Fruit fly (Drosophila melanogaster) whole organism, embryonic: ENCODE data around the gene Fatp1.

ENCODE experiments used
- Asciz ChIP-seq: fragments of 200-800 bp; sonication (Bioruptor generic); optimal IDR thresholded peaks from 2 replicates; lab custom pipeline; 2017; ENCODE audit warnings: missing biosample characterization, mild to moderate bottlenecking, missing genetic modification characterization, missing genetic modification reagents
- Bdp1 ChIP-seq: fragments of 200-800 bp; sonication (Bioruptor generic); optimal IDR thresholded peaks from 3 replicates; lab custom pipeline; 2016; ENCODE audit warnings: missing biosample characterization, missing genetic modification characterization
- Bgb ChIP-seq: fragments of 200-800 bp; sonication (Bioruptor generic); IDR thresholded peaks from 2 replicates; pipeline ENCODE4 v1.3.6; 2022; ENCODE audit warnings: missing biosample characterization, missing genetic modification characterization; ENCODE audit not compliant: partially characterized antibody
- CG1024 ChIP-seq: fragments of 200-800 bp; sonication (Bioruptor generic); IDR thresholded peaks from 2 replicates; pipeline ENCODE4 v1.3.6; 2022; ENCODE audit warnings: missing biosample characterization, missing genetic modification characterization
- CG10321 ChIP-seq: fragments of 200-800 bp; sonication (Bioruptor generic); IDR thresholded peaks from 2 replicates; pipeline ENCODE4 v1.3.6; 2022; ENCODE audit warnings: missing biosample characterization, missing genetic modification characterization
- CG11696 ChIP-seq: fragments of 200-800 bp; sonication (Bioruptor generic); IDR thresholded peaks from 2 replicates; pipeline ENCODE4 v1.3.6; 2022; ENCODE audit warnings: missing biosample characterization, missing genetic modification characterization
- CG13287 ChIP-seq: fragments of 200-800 bp; sonication (Bioruptor generic); IDR thresholded peaks from 2 replicates; pipeline ENCODE4 v1.3.6; 2022; ENCODE audit warnings: missing biosample characterization, missing genetic modification characterization; ENCODE audit not compliant: partially characterized antibody
- CG14860 ChIP-seq: fragments of 200-800 bp; sonication (Bioruptor generic); IDR thresholded peaks from 3 replicates; pipeline ENCODE4 v1.3.6; 2022; ENCODE audit warnings: missing biosample characterization, missing genetic modification characterization; ENCODE audit not compliant: partially characterized antibody
- CG16813 ChIP-seq: fragments of 200-800 bp; sonication (Bioruptor generic); IDR thresholded peaks from 3 replicates; pipeline ENCODE4 v1.3.6; 2022; ENCODE audit warnings: missing biosample characterization, missing genetic modification characterization; ENCODE audit not compliant: partially characterized antibody
- CG17612 ChIP-seq: fragments of 200-800 bp; sonication (Bioruptor generic); IDR thresholded peaks from 2 replicates; pipeline ENCODE4 v1.3.6; 2022; ENCODE audit warnings: missing biosample characterization, missing genetic modification characterization
- CG1832 ChIP-seq: fragments of 200-800 bp; sonication (Bioruptor generic); optimal IDR thresholded peaks from 2 replicates; lab custom pipeline; 2017; ENCODE audit warnings: missing biosample characterization, mild to moderate bottlenecking, missing genetic modification characterization, inconsistent platforms
- CG30431 ChIP-seq: fragments of 200-800 bp; sonication (Bioruptor generic); optimal IDR thresholded peaks from 2 replicates; lab custom pipeline; 2017; ENCODE audit warnings: missing biosample characterization, missing genetic modification characterization
- CG31441 ChIP-seq: fragments of 200-800 bp; sonication (Bioruptor generic); IDR thresholded peaks from 2 replicates; pipeline ENCODE4 v1.3.6; 2022; ENCODE audit warnings: missing biosample characterization, missing genetic modification characterization
- CG8281 ChIP-seq: fragments of 200-800 bp; sonication (Bioruptor generic); optimal IDR thresholded peaks from 2 replicates; lab custom pipeline; 2018; ENCODE audit warnings: missing biosample characterization, mild to moderate bottlenecking, missing genetic modification characterization, moderate library complexity
- CG8924 ChIP-seq: fragments of 200-800 bp; optimal IDR thresholded peaks from 3 replicates; lab custom pipeline; 2019; ENCODE audit warnings: missing biosample characterization, mild to moderate bottlenecking, missing genetic modification characterization, moderate library complexity
- CG9437 ChIP-seq: fragments of 200-800 bp; sonication (Bioruptor generic); optimal IDR thresholded peaks from 2 replicates; lab custom pipeline; 2018; ENCODE audit warnings: missing biosample characterization, mild to moderate bottlenecking, missing genetic modification characterization
- CHES-1-like ChIP-seq: fragments of 200-800 bp; sonication (Bioruptor generic); optimal IDR thresholded peaks from 2 replicates; lab custom pipeline; 2016; ENCODE audit warnings: missing biosample characterization, missing genetic modification characterization
- Camta ChIP-seq: fragments of 200-800 bp; sonication (Bioruptor generic); optimal IDR thresholded peaks from 2 replicates; lab custom pipeline; 2016; ENCODE audit warnings: missing biosample characterization, missing genetic modification characterization
- Dad ChIP-seq: fragments of 200-800 bp; sonication (Bioruptor generic); optimal IDR thresholded peaks from 3 replicates; lab custom pipeline; 2016; ENCODE audit warnings: missing biosample characterization, missing genetic modification characterization
- Deaf1 ChIP-seq: fragments of 200-800 bp; optimal IDR thresholded peaks from 3 replicates; lab custom pipeline; 2019; ENCODE audit warnings: missing biosample characterization, mild to moderate bottlenecking, missing genetic modification characterization, moderate library complexity
- Fer2 ChIP-seq: fragments of 200-800 bp; sonication (Bioruptor generic); optimal IDR thresholded peaks from 2 replicates; lab custom pipeline; 2018; ENCODE audit warnings: missing biosample characterization, mild to moderate bottlenecking, missing genetic modification characterization, moderate library complexity
- Gsc ChIP-seq: fragments of 200-800 bp; sonication (Bioruptor generic); IDR thresholded peaks from 2 replicates; pipeline ENCODE4 v1.3.6; 2022; ENCODE audit warnings: missing biosample characterization, missing genetic modification characterization
- Hmr ChIP-seq: fragments of 200-800 bp; sonication (Bioruptor generic); optimal IDR thresholded peaks from 3 replicates; lab custom pipeline; 2017; ENCODE audit warnings: mild to moderate bottlenecking, missing biosample characterization, missing genetic modification reagents, missing genetic modification characterization
- Max ChIP-seq: fragments of 200-800 bp; sonication (Bioruptor generic); optimal IDR thresholded peaks from 2 replicates; lab custom pipeline; 2016; ENCODE audit warnings: missing biosample characterization, mild to moderate bottlenecking, missing genetic modification characterization
- NFAT ChIP-seq: fragments of 200-800 bp; sonication (Bioruptor generic); IDR thresholded peaks from 2 replicates; pipeline ENCODE4 v1.3.6; 2022; ENCODE audit warnings: missing biosample characterization, missing genetic modification characterization
- NK7.1 ChIP-seq: fragments of 200-800 bp; sonication (Bioruptor generic); optimal IDR thresholded peaks from 3 replicates; lab custom pipeline; 2016; ENCODE audit warnings: missing biosample characterization, missing genetic modification characterization
- Stat92E ChIP-seq, 3 experiments: fragments of >200 bp in 2 of 3; fragments of 200-800 bp in 1 of 3; sonication (Bioruptor generic) in 1 of 3; optimal IDR thresholded peaks; 2 replicates each; lab custom pipeline; 2017 to 2019; ENCODE audit warnings: missing biosample characterization in 3 of 3, missing genetic modification characterization in 3 of 3, mild to moderate bottlenecking in 1 of 3, moderate library complexity in 1 of 3
- Xrp1 ChIP-seq: fragments of 200-800 bp; sonication (Bioruptor generic); IDR thresholded peaks from 2 replicates; pipeline ENCODE4 v1.3.6; 2022; ENCODE audit warnings: missing biosample characterization, missing genetic modification characterization
- br ChIP-seq: fragments of >200 bp; optimal IDR thresholded peaks from 2 replicates; lab custom pipeline; 2017
- cato ChIP-seq: fragments of 200-800 bp; sonication (Bioruptor generic); optimal IDR thresholded peaks from 2 replicates; lab custom pipeline; 2016; ENCODE audit warnings: missing biosample characterization, missing genetic modification characterization, borderline replicate concordance
- ci ChIP-seq: fragments of 200-800 bp; sonication (Bioruptor generic); IDR thresholded peaks from 3 replicates; pipeline ENCODE4 v1.3.6; 2022; ENCODE audit warnings: missing biosample characterization, missing genetic modification characterization
- gsb ChIP-seq: fragments of 200-800 bp; sonication (Bioruptor generic); IDR thresholded peaks from 2 replicates; pipeline ENCODE4 v1.3.6; 2022; ENCODE audit warnings: missing biosample characterization, missing genetic modification characterization
- ham ChIP-seq: fragments of 200-800 bp; sonication (Bioruptor generic); IDR thresholded peaks from 2 replicates; pipeline ENCODE4 v1.3.6; 2022; ENCODE audit warnings: missing biosample characterization, missing genetic modification characterization
- jing ChIP-seq: fragments of 200-800 bp; sonication (Bioruptor generic); optimal IDR thresholded peaks from 2 replicates; lab custom pipeline; 2018; ENCODE audit warnings: missing biosample characterization, mild to moderate bottlenecking, missing genetic modification characterization
- jumu ChIP-seq: fragments of 200-800 bp; sonication (Bioruptor generic); optimal IDR thresholded peaks from 3 replicates; lab custom pipeline; 2016; ENCODE audit warnings: missing biosample characterization, missing genetic modification characterization
- lilli ChIP-seq: fragments of 200-800 bp; sonication (Bioruptor generic); optimal IDR thresholded peaks from 3 replicates; lab custom pipeline; 2016; ENCODE audit warnings: missing biosample characterization, missing genetic modification characterization
- mam ChIP-seq: fragments of 200-800 bp; sonication (Bioruptor generic); optimal IDR thresholded peaks from 3 replicates; lab custom pipeline; 2016; ENCODE audit warnings: missing biosample characterization, missing genetic modification characterization
- onecut ChIP-seq: fragments of 200-800 bp; sonication (Bioruptor generic); IDR thresholded peaks from 2 replicates; pipeline ENCODE4 v1.3.6; 2022; ENCODE audit warnings: missing biosample characterization, missing genetic modification characterization
- repo ChIP-seq: fragments of 200-800 bp; sonication (Bioruptor generic); optimal IDR thresholded peaks from 2 replicates; lab custom pipeline; 2016; ENCODE audit warnings: missing biosample characterization, missing genetic modification characterization
- sens ChIP-seq: fragments of 200-800 bp; sonication (Bioruptor generic); peaks from one replicate; lab custom pipeline; 2016; ENCODE audit warnings: missing biosample characterization, missing genetic modification characterization
- slou ChIP-seq: fragments of 200-800 bp; sonication (Bioruptor generic); optimal IDR thresholded peaks from 3 replicates; lab custom pipeline; 2016; ENCODE audit warnings: missing biosample characterization, missing genetic modification characterization
- sna ChIP-seq: fragments of 200-800 bp; sonication (Bioruptor generic); IDR thresholded peaks from 2 replicates; pipeline ENCODE4 v1.3.6; 2022; ENCODE audit warnings: missing biosample characterization, missing genetic modification characterization; ENCODE audit not compliant: partially characterized antibody
- stc ChIP-seq: fragments of 200-800 bp; sonication (Bioruptor generic); IDR thresholded peaks from 2 replicates; pipeline ENCODE4 v1.3.6; 2022; ENCODE audit warnings: missing biosample characterization, missing genetic modification characterization
- unc-4 ChIP-seq: fragments of 200-800 bp; sonication (Bioruptor generic); IDR thresholded peaks from 2 replicates; pipeline ENCODE4 v1.3.6; 2022; ENCODE audit warnings: missing biosample characterization, missing genetic modification characterization; ENCODE audit not compliant: partially characterized antibody
- zen2 ChIP-seq: fragments of 200-800 bp; sonication (Bioruptor generic); IDR thresholded peaks from 3 replicates; pipeline ENCODE4 v1.3.6; 2022; ENCODE audit warnings: missing biosample characterization, missing genetic modification characterization; ENCODE audit not compliant: partially characterized antibody

The Fatp1 gene

DNA sequence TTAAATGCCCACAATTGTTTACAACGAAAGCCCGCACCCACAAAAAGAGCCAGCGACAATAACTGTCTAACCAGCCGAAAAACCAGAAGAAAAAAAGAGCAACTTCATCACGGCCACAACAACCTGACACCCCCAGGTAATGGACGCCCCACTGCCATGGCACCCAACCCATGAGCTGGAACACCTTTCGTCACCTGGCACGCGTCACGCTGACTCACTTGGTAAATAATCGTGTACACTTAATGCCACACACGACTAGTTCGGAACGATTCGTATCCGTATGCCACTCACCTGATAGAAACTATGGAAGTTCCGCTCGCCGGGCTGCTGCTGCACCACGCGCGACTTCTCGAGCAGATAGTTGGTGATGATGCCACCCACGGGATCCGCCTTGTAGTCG, 20.7 kb downstream of the Fatp1 start (continued):
- no peak for TF ChIP-seq Bdp1 (GFP tag; lab: Kevin White, UChicago)
- no peak for TF ChIP-seq Gsc
- TF ChIP-seq Bgb (GFP tag; lab: Robert Waterston, UW), result no peak
- no peak for TF ChIP-seq NK7.1 (GFP tag; lab: Kevin White, UChicago)
- TF ChIP-seq lilli (GFP tag; lab: Kevin White, UChicago), result no peak
- TF ChIP-seq CG1024, result no peak
- peak; percentile 71; the same call in 2 of the 3 replicates for TF ChIP-seq ci (GFP tag; lab: Robert Waterston, UW)
- no peak for TF ChIP-seq CG30431 (GFP tag; lab: Kevin White, UChicago)
- TF ChIP-seq CG16813 (GFP tag; lab: Robert Waterston, UW), result no peak
- TF ChIP-seq NFAT (GFP tag; lab: Robert Waterston, UW), result no peak

DNA sequence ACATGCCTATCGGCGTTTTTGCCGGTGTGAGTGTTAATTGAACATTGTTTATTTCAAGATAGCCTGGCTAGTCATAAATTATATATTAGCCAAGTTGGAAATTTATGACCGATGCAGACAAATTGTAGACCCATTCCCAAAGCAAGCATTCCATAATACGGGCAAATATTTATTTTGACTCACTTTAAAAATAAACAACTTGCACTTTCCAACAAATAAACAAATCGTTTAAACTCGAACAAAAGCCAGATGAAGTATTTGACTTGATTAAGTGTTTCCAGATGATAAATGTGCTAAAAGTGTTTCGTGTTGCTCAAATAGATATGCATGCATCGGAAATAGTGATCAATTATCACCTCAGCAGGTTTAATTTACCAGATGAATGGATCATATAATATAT, 21.5 kb downstream of the Fatp1 start:
- TF ChIP-seq Asciz (peak; percentile 40), br (lab: Kevin White, UChicago) (no peak), CG31441 (GFP tag; lab: Robert Waterston, UW) (no peak), sens (GFP tag; lab: Kevin White, UChicago) (peak; percentile 63), onecut (GFP tag; lab: Robert Waterston, UW) (no peak), Dad (no peak)

DNA sequence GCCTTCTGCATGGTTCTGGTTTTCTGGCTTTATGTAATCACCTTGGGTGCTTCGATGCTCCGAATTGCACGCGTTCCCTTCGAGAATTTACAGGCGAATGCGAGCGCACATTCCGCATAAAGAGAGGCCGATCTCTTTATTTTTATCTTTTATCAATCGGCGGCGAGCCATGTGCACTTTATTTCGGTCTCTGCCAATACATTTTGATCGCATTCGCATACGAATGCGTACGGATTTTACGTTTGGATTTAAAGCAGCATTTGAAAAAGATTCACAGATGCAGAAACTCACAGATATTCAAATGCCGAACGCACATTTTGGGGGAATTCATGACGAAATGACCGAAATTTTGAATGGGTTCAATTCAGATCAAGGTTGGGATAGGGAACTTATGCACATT, 25.7 kb downstream of the Fatp1 start, which contains the start of gene CG13144:
Gene CG13144, minus strand, starts transcription at position 101 of the 400 bp plus-strand sequence.
- TF ChIP-seq CG17612 (no peak), sna (GFP tag; lab: Robert Waterston, UW) (no peak), Hmr (GFP tag; lab: Kevin White, UChicago) (no peak), ci (GFP tag; lab: Robert Waterston, UW) (0 out of 3 replicates have a peak, but pooled peaks have one; percentile 41), gsb (GFP tag; lab: Robert Waterston, UW) (0 out of 2 replicates have a peak, but pooled peaks have one; percentile 29)

DNA sequence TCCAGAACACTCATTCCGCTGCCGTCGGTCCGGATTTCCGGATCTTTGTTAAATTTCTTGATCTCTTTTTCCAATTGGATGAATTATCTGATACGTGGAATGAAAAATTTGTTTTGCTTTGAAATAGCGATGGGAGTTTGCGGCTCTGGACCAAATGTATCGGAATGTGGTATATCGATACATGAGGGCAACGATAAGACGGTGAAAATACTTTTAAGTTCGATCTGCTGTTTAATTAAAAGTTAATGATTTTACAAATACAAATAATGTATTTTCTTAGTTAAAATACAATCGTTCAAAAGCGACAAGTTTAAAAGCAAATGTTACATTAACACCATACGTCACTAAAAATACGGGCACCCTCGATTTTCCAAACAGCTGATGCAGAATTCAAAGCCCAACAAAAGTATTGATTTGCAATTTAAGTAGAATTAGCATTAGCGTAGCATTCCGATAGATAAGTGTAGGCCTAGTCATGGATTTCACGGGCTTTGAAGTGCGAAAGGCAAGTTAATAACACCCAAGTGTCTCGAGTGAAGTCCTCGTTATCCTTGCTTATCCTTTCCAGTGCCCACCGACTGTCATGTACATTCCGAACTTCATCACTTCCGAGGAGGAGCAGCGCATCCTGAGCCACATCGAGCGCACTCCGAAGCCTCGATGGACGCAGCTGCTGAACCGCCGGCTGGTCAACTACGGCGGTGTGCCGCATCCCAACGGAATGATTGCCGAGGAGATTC, 28.4 kb downstream of the Fatp1 start, which contains the start of the genes Cog4 and CG6144:
Gene Cog4, minus strand, starts transcription at position 139 of the 740 bp plus-strand sequence.
Gene CG6144, plus strand, starts transcription at position 211 of the 740 bp plus-strand sequence.
- TF ChIP-seq repo (GFP tag; lab: Kevin White, UChicago) (no peak), slou (GFP tag; lab: Kevin White, UChicago) (no peak), CG9437 (GFP tag; lab: Kevin White, UChicago) (no peak), CG11696 (GFP tag; lab: Robert Waterston, UW) (no peak), Fer2 (tag; lab: Kevin White, UChicago) (no peak), ham (GFP tag; lab: Robert Waterston, UW) (no peak), CHES-1-like (GFP tag; lab: Kevin White, UChicago) (peak; percentile 3), Deaf1 (tag; lab: Kevin White, UChicago) (no peak), CG14860 (GFP tag; lab: Robert Waterston, UW) (peak; percentile 53; the same call in 2 of the 3 replicates), CG10321 (GFP tag; lab: Robert Waterston, UW) (no peak), sens (GFP tag; lab: Kevin White, UChicago) (peak; percentile 76), CG8281 (no peak), stc (GFP tag; lab: Robert Waterston, UW) (no peak), Max (peak; percentile 27), jumu (peak; percentile 47), zen2 (GFP tag; lab: Robert Waterston, UW) (peak; percentile 80; the same call in 2 of the 3 replicates), CG8924 (tag; lab: Kevin White, UChicago) (no peak), CG13287 (GFP tag; lab: Robert Waterston, UW) (peak; percentile 88), Camta (GFP tag; lab: Kevin White, UChicago) (no peak), jing (GFP tag; lab: Kevin White, UChicago) (no peak), mam (GFP tag; lab: Kevin White, UChicago) (peak; percentile 48), cato (GFP tag; lab: Kevin White, UChicago) (no peak), unc-4 (GFP tag; lab: Robert Waterston, UW) (peak; percentile 83), Stat92E (GFP tag; optimal IDR thresholded peaks at IDR 0.05; lab: Kevin White, UChicago) (no peak), Xrp1 (GFP tag; lab: Robert Waterston, UW) (peak; percentile 53; the same call in 1 of the 2 replicates), CG1832 (GFP tag; lab: Kevin White, UChicago) (no peak)
